Fruit fly (Drosophila melanogaster): ENCODE results near the gene ver.

The ver gene

DNA sequence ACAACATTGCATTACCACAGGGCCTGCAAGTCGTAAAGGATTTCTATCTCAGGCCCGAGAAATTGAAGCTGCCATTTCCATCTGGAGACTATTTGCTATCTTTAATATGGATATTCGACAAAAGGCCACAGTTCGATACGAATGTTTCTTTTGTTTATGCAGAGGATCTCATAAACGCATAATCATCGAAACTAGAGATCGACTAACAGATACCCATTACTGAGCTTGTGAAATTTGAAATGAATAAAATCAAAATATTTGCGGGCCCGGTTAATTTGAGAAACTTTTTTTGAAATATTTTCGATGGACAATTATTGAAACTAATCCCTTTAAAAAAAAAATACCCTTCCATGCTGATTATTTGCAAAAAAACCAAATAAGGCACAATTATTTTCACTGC, 37.6 kb upstream of the ver start:
- TF ChIP-seq CG8632 (GFP tag; optimal IDR thresholded peaks at IDR 0.05) (no peak), OdsH (GFP tag; optimal IDR thresholded peaks at IDR 0.05) (no peak), spab (GFP tag; optimal IDR thresholded peaks at IDR 0.05) (no peak), eg (GFP tag; IDR thresholded peaks at IDR 0.05) (no peak), CG1621 (tag; optimal IDR thresholded peaks at IDR 0.05) (no peak), CG6854 (GFP tag; optimal IDR thresholded peaks at IDR 0.05) (no peak), CG6808 (GFP tag; optimal IDR thresholded peaks at IDR 0.05) (no peak), CG10631 (GFP tag; optimal IDR thresholded peaks at IDR 0.05) (no peak), Gug (GFP tag; IDR thresholded peaks at IDR 0.05) (no peak), CG8319 (GFP tag; optimal IDR thresholded peaks at IDR 0.05) (no peak)

dm6 chr3L:12489952-12490351, 33.8 kb upstream of the ver start:
- TF ChIP-seq CG16779 (tag; optimal IDR thresholded peaks at IDR 0.05) (peak; percentile 27), CG11294 (GFP tag; IDR thresholded peaks at IDR 0.05) (no peak), net (GFP tag; optimal IDR thresholded peaks at IDR 0.05) (no peak), eg (GFP tag; IDR thresholded peaks at IDR 0.05) (peak; percentile 56; the same call in 2 of the 3 replicates), Gug (GFP tag; IDR thresholded peaks at IDR 0.05) (no peak), CG11902 (GFP tag; optimal IDR thresholded peaks at IDR 0.05) (no peak), salr (GFP tag; optimal IDR thresholded peaks at IDR 0.05) (no peak), CG9139 (GFP tag; optimal IDR thresholded peaks at IDR 0.05) (peak; percentile 15), CG4318 (GFP tag; optimal IDR thresholded peaks at IDR 0.05) (no peak), svp (GFP tag) (no peak), achi (GFP tag; optimal IDR thresholded peaks at IDR 0.05) (no peak), Ets21C (GFP tag; optimal IDR thresholded peaks at IDR 0.05) (no peak), dac (GFP tag; optimal IDR thresholded peaks at IDR 0.05) (no peak), CG34406 (GFP tag; optimal IDR thresholded peaks at IDR 0.05) (no peak), Hr4 (GFP tag; optimal IDR thresholded peaks at IDR 0.05) (no peak), CG11762 (GFP tag; optimal IDR thresholded peaks at IDR 0.05; ENCODE audit: insufficient read depth) (no peak), Lpt (GFP tag; optimal IDR thresholded peaks at IDR 0.05) (no peak), acj6 (GFP tag; optimal IDR thresholded peaks at IDR 0.05) (no peak), esn (GFP tag; optimal IDR thresholded peaks at IDR 0.05) (no peak), CG3032 (tag; optimal IDR thresholded peaks at IDR 0.05) (no peak), fkh (GFP tag; optimal IDR thresholded peaks at IDR 0.05) (no peak), cyc (GFP tag; optimal IDR thresholded peaks at IDR 0.05) (no peak), Sox14 (GFP tag; optimal IDR thresholded peaks at IDR 0.05) (no peak), Eip75B (GFP tag; optimal IDR thresholded peaks at IDR 0.05) (no peak), CG6808 (GFP tag; optimal IDR thresholded peaks at IDR 0.05) (no peak), Ets96B (tag; optimal IDR thresholded peaks at IDR 0.05) (no peak), Eip78C (GFP tag) (peak; percentile 27), Sox15 (GFP tag; optimal IDR thresholded peaks at IDR 0.05) (no peak), CG8119 (GFP tag; IDR thresholded peaks at IDR 0.05) (peak; percentile 57; the same call in 2 of the 3 replicates), CG15336 (GFP tag; IDR thresholded peaks at IDR 0.05) (peak; percentile 37; the same call in 1 of the 2 replicates), CG6854 (GFP tag; optimal IDR thresholded peaks at IDR 0.05) (peak; percentile 42), CG6792 (GFP tag; optimal IDR thresholded peaks at IDR 0.05) (no peak), lz (GFP tag; optimal IDR thresholded peaks at IDR 0.05) (no peak), CG10631 (GFP tag; optimal IDR thresholded peaks at IDR 0.05) (no peak), CG3919 (GFP tag; optimal IDR thresholded peaks at IDR 0.05) (no peak), Sox102F (GFP tag; optimal IDR thresholded peaks at IDR 0.05) (peak; percentile 24), OdsH (GFP tag; optimal IDR thresholded peaks at IDR 0.05) (no peak), CG31627 (GFP tag; optimal IDR thresholded peaks at IDR 0.05) (no peak), spab (GFP tag; optimal IDR thresholded peaks at IDR 0.05) (no peak), ss (GFP tag; optimal IDR thresholded peaks at IDR 0.05) (peak in 1 of 2 experiments; percentile 4), CG6163 (GFP tag; IDR thresholded peaks at IDR 0.05) (peak; percentile 55; the same call in 2 of the 3 replicates), CG6276 (GFP tag; optimal IDR thresholded peaks at IDR 0.05) (peak; percentile 63), CG1621 (tag; optimal IDR thresholded peaks at IDR 0.05) (no peak), CG8632 (GFP tag; optimal IDR thresholded peaks at IDR 0.05) (no peak), CG8319 (GFP tag; optimal IDR thresholded peaks at IDR 0.05) (no peak), pdm3 (GFP tag; optimal IDR thresholded peaks at IDR 0.05) (no peak), Met (GFP tag; optimal IDR thresholded peaks at IDR 0.05) (no peak), vri (GFP tag; optimal IDR thresholded peaks at IDR 0.05) (peak; percentile 92), Eip93F (GFP tag; optimal IDR thresholded peaks at IDR 0.05) (no peak)

Data from whole organism, prepupa.